Worm (Caenorhabditis elegans): ENCODE results near the gene srlf-10.

The srlf-10 gene

DNA sequence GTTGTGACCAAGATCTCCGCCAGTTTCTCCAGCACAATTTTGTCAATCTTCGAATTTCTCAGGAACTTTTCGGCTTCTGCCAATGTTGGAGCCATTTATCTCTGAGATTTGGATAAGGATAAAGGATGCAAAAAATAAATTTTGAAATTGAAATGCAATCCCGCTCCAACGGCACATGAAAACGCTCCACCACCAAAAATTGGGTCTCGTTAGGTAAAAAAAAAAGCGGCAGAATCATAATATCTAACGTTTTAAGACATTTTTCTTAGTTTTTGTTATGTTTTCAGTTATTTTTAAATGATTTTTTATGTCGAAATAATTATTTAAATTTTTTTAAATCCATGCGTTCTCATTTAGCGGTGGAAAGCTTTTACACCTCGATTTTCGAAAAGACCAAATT lies 32.4 kb downstream of the srlf-10 start, which contains the start of gene F45G2.7:
Gene F45G2.7 (minus strand): TSS at position 101 of the 400 bp plus-strand sequence.
- TF ChIP-seq him-1 (tag; optimal IDR thresholded peaks at IDR 0.05) (no peak), dao-5 (tag; optimal IDR thresholded peaks at IDR 0.05) (no peak), W03F9.2 (tag; optimal IDR thresholded peaks at IDR 0.05) (no peak)

DNA sequence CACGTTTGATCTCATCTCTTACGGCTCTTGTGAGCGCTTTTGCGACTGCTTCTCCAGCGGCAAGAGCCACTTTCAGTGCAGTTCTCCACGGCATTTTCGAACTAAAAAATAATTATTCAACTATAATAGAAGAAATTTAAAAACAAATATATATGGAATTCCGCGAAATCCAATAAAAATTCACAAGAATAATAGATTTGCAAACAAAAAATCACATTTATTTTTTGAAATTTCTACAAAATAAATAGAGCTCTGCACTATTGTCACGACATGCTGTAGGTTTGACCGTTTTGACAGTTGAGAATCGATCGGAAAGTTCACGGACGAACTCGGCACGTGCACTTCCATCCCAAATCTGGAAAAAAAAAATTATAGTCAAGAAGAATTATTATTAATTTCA lies 33.6 kb downstream of the srlf-10 start, which contains the start of gene F45G2.8:
Gene F45G2.8 (minus strand): TSS at position 101 of the 400 bp plus-strand sequence.
- TF ChIP-seq him-1 (tag; optimal IDR thresholded peaks at IDR 0.05) (no peak), dao-5 (tag; optimal IDR thresholded peaks at IDR 0.05) (no peak), W03F9.2 (tag; optimal IDR thresholded peaks at IDR 0.05) (no peak)

DNA sequence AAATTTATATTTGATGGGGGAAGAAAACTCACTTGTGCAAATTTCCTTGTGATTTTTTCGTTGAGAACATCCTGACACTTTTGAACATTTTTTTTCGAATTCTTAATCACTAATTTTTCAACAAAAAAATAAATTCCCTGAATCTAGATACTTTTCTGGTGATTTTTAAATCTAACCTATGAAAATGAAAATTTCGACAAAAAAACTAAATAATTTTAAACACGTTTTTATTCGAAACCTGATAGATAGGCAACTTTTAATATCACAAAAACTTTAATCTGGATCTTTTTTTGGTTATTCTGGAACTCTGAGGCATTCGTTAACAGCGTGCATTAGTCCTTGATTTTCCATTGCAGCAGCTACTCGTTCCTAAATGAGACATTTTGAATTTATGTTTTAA lies 34.8 kb downstream of the srlf-10 start, which contains the start of gene F45G2.9:
Gene F45G2.9 (minus strand): TSS at position 101 of the 400 bp plus-strand sequence.
- TF ChIP-seq dao-5 (tag; optimal IDR thresholded peaks at IDR 0.05): no peak
- TF ChIP-seq W03F9.2 (tag; optimal IDR thresholded peaks at IDR 0.05): no peak
- no peak for TF ChIP-seq him-1 (tag; optimal IDR thresholded peaks at IDR 0.05)

DNA sequence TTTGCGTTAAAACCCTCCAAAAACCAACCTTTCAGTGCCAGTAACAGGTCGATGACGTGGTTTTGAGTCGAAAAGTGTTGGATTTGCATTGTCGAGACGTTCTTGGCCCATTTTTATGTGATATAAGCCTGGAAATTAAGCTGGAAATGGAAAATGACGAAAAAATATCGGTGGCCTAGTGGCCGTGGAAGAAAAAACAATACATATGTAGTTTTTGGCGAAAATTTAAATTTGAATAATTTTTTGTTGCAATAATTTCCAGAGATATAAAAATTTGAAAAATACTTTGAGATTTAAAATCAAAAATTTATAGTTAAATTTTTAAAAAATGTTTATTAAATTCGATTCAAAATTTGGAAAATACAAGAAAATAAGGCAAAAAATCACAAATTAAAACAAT lies 37.4 kb downstream of the srlf-10 start, which contains the start of gene ciao-2B:
Gene ciao-2B (minus strand): TSS at position 130 of the 400 bp plus-strand sequence.
- TF ChIP-seq W03F9.2 (tag; optimal IDR thresholded peaks at IDR 0.05) (no peak), him-1 (tag; optimal IDR thresholded peaks at IDR 0.05) (no peak), dao-5 (tag; optimal IDR thresholded peaks at IDR 0.05) (no peak)

Data from whole organism, L4/young adult.